Worm (Caenorhabditis elegans): ENCODE measurements around the gene scl-3.

ce11 chrIV:13082836-13083763 is 23.7 kb downstream of the scl-3 start:
- TF ChIP-seq pax-1 (tag; optimal IDR thresholded peaks at IDR 0.05) (no peak), unc-55 (GFP tag; optimal IDR thresholded peaks at IDR 0.05) (no peak), pha-2 (tag; optimal IDR thresholded peaks at IDR 0.05) (no peak), ahr-1 (tag; optimal IDR thresholded peaks at IDR 0.05) (no peak), nfya-1 (tag; optimal IDR thresholded peaks at IDR 0.05) (no peak)
